Fruit fly (Drosophila melanogaster): ENCODE data around the gene CG11779.

Gene CG11779

DNA sequence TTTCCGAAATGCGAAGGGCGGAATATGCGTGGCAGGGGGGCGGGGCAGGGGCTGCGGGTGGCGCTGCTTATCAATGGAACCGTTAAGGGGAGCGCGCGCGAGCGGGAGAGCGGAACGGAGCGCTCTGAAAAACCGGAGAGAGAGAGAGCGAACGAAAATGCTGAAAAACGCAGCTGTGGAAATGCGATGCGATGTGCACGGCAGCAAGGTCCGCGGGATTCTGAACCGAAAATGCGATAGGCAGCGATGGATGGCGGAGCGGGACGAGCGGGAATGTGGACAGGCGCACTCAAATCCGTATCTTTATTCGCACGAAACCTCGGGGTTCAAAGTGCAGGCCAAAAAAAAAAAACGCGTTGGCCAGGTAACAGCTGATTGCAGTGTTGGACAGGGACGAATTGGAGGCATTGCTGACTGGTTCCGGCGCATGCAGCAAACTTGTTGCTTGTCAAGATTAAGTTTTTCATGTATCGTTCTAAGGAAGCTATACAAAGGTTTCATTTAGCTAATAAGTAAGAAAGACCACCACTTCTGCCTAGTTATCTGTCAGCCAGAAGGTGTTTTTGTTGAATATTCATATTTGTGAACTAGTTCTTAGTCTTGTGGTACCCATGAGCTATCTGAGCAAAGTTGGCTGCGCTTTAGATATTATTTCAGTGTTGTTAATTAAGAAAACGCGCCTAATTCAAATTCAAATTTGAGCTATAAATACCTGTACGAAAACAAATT is 12.0 kb downstream of the CG11779 start, which contains the start of gene Ppcs (continued):
- TF ChIP-seq Awh (GFP tag; IDR thresholded peaks at IDR 0.05) = no peak
- no peak for TF ChIP-seq CG17612 (GFP tag; IDR thresholded peaks at IDR 0.05)
- 0 out of 2 replicates have a peak, but pooled peaks have one; percentile 27 for TF ChIP-seq CG11247 (GFP tag; IDR thresholded peaks at IDR 0.05)
- no peak for TF ChIP-seq dimm (GFP tag; IDR thresholded peaks at IDR 0.05)
- no peak for TF ChIP-seq gce (GFP tag; IDR thresholded peaks at IDR 0.05)
- peak; percentile 26 for TF ChIP-seq zen (tag; optimal IDR thresholded peaks at IDR 0.05)
- peak; percentile 12 for TF ChIP-seq CG31365 (tag; optimal IDR thresholded peaks at IDR 0.05)
- no peak for TF ChIP-seq ato (GFP tag; IDR thresholded peaks at IDR 0.05; ENCODE audit: partially characterized antibody)
- TF ChIP-seq Dll (GFP tag; IDR thresholded peaks at IDR 0.05; ENCODE audit: partially characterized antibody) = peak; percentile 61; the same call in 2 of the 4 replicates
- no peak for TF ChIP-seq CG10321 (GFP tag; IDR thresholded peaks at IDR 0.05)
- no peak for TF ChIP-seq Ada2b (GFP tag; IDR thresholded peaks at IDR 0.05)
- TF ChIP-seq sens (GFP tag) = peak; percentile 81
- TF ChIP-seq CG7372 (GFP tag; IDR thresholded peaks at IDR 0.05) = no peak
- peak; percentile 41 for TF ChIP-seq CG1603 (tag; optimal IDR thresholded peaks at IDR 0.05)
- no peak for TF ChIP-seq ATbp (GFP tag; optimal IDR thresholded peaks at IDR 0.05)
- TF ChIP-seq Gsc (GFP tag; IDR thresholded peaks at IDR 0.05) = no peak
- peak; percentile 57 for TF ChIP-seq CG7556 (GFP tag; optimal IDR thresholded peaks at IDR 0.05)
- peak; percentile 23 for TF ChIP-seq CG1647 (GFP tag; optimal IDR thresholded peaks at IDR 0.05)
- TF ChIP-seq gro (GFP tag; optimal IDR thresholded peaks at IDR 0.05) = peak; percentile 16
- no peak for TF ChIP-seq CG14050 (GFP tag; IDR thresholded peaks at IDR 0.05)
- TF ChIP-seq CG12236 (GFP tag; optimal IDR thresholded peaks at IDR 0.05) = peak; percentile 44
- peak; percentile 60 for TF ChIP-seq twi (tag; optimal IDR thresholded peaks at IDR 0.05)
- TF ChIP-seq eyg (GFP tag; optimal IDR thresholded peaks at IDR 0.05) = peak; percentile 69
- TF ChIP-seq ara (GFP tag; IDR thresholded peaks at IDR 0.05) = no peak
- TF ChIP-seq Mrtf (GFP tag; IDR thresholded peaks at IDR 0.05) = no peak
- TF ChIP-seq jumu (GFP tag; optimal IDR thresholded peaks at IDR 0.05) = peak; percentile 52
- peak; percentile 49 for TF ChIP-seq CG6683 (GFP tag; optimal IDR thresholded peaks at IDR 0.05)
- peak; percentile 64 for TF ChIP-seq bcd (GFP tag; optimal IDR thresholded peaks at IDR 0.05)
- peak; percentile 30; the same call in 1 of the 2 replicates for TF ChIP-seq CG11085 (GFP tag; IDR thresholded peaks at IDR 0.05)
- TF ChIP-seq CG9932 (GFP tag; IDR thresholded peaks at IDR 0.05) = peak; percentile 48
- TF ChIP-seq Med (GFP tag) = peak; percentile 92
- peak; percentile 51 for TF ChIP-seq Fer1 (GFP tag; optimal IDR thresholded peaks at IDR 0.05)
- no peak for TF ChIP-seq Ravus (GFP tag; IDR thresholded peaks at IDR 0.05)
- no peak for TF ChIP-seq eve (GFP tag; optimal IDR thresholded peaks at IDR 0.05)
- peak; percentile 56 for TF ChIP-seq BtbVII (GFP tag; optimal IDR thresholded peaks at IDR 0.05)
- peak in 1 of 3 experiments; percentile 50 for TF ChIP-seq lola (GFP tag; optimal IDR thresholded peaks at IDR 0.05)
- TF ChIP-seq emc (GFP tag; optimal IDR thresholded peaks at IDR 0.05) = peak; percentile 36
- peak; percentile 22; the same call in 1 of the 3 replicates for TF ChIP-seq dysf (GFP tag; IDR thresholded peaks at IDR 0.05)
- TF ChIP-seq Myb (GFP tag; optimal IDR thresholded peaks at IDR 0.05) = peak; percentile 86
- TF ChIP-seq Sry-δ (GFP tag; optimal IDR thresholded peaks at IDR 0.05) = peak; percentile 56
- TF ChIP-seq CG6813 (GFP tag; optimal IDR thresholded peaks at IDR 0.05) = peak; percentile 27
- TF ChIP-seq Neu2 (GFP tag; optimal IDR thresholded peaks at IDR 0.05; ENCODE audit: borderline replicate concordance) = peak; percentile 25
- no peak for TF ChIP-seq peb (GFP tag; IDR thresholded peaks at IDR 0.05)
- TF ChIP-seq Optix (GFP tag; IDR thresholded peaks at IDR 0.05) = no peak
- TF ChIP-seq CG12769 (tag; optimal IDR thresholded peaks at IDR 0.05) = peak; percentile 22
- TF ChIP-seq sens-2 (GFP tag; IDR thresholded peaks at IDR 0.05) = no peak
- TF ChIP-seq pho (GFP tag; optimal IDR thresholded peaks at IDR 0.05) = peak; percentile 74
- peak; percentile 54 for TF ChIP-seq Atf-2 (GFP tag; optimal IDR thresholded peaks at IDR 0.05)
- TF ChIP-seq CG12391 (tag; optimal IDR thresholded peaks at IDR 0.05) = peak; percentile 54
- no peak for TF ChIP-seq CG14965 (GFP tag; optimal IDR thresholded peaks at IDR 0.05; ENCODE audit: borderline replicate concordance)

Measured in whole organism, embryonic.